Worm (Caenorhabditis elegans) whole organism, mixed stage, embryonic: ENCODE data around the gene nep-5.

Source experiments
- ceh-83 ChIP-seq: fragments of 200-800 bp; sonication (Bioruptor generic); optimal IDR thresholded peaks from 2 replicates; lab custom pipeline; 2018; ENCODE audit warnings: mild to moderate bottlenecking, missing genetic modification characterization, missing compliant biosample characterization
- cnd-1 ChIP-seq: fragments of 200-800 bp; sonication (Bioruptor generic); optimal IDR thresholded peaks from 2 replicates; lab custom pipeline; 2018; ENCODE audit warnings: mild to moderate bottlenecking, missing genetic modification characterization, missing compliant biosample characterization
- elt-3 ChIP-seq: fragments of 150-350 bp; optimal IDR thresholded peaks from 2 replicates; lab custom pipeline; 2014; ENCODE audit warnings: missing biosample characterization, missing genetic modification characterization
- lsy-2 ChIP-seq: fragments of 150-350 bp; optimal IDR thresholded peaks from 2 replicates; lab custom pipeline; 2014; ENCODE audit warnings: missing biosample characterization, missing genetic modification characterization
- nhr-237 ChIP-seq: fragments of 150-350 bp; optimal IDR thresholded peaks from 2 replicates; lab custom pipeline; 2014; ENCODE audit warnings: missing biosample characterization, missing genetic modification characterization
- nhr-28 ChIP-seq: fragments of 150-350 bp; optimal IDR thresholded peaks from 2 replicates; lab custom pipeline; 2014; ENCODE audit warnings: missing biosample characterization, missing genetic modification characterization
- pha-4 ChIP-seq: fragments of 150-350 bp; optimal IDR thresholded peaks from 2 replicates; lab custom pipeline; 2018; ENCODE audit warnings: missing biosample characterization, missing genetic modification reagents, missing genetic modification characterization
- snpc-4 ChIP-seq: fragments of 150-350 bp; optimal IDR thresholded peaks from 2 replicates; lab custom pipeline; 2014; ENCODE audit warnings: missing biosample characterization, missing genetic modification characterization
- sptf-1 ChIP-seq: sonication (generic microtip); optimal IDR thresholded peaks from 2 replicates; lab custom pipeline; 2017; ENCODE audit warnings: mild to moderate bottlenecking, missing genetic modification characterization, moderate library complexity, missing compliant biosample characterization
- unc-120 ChIP-seq: sonication (generic microtip); optimal IDR thresholded peaks from 2 replicates; lab custom pipeline; 2017; ENCODE audit warnings: missing genetic modification characterization, missing compliant biosample characterization; ENCODE audit not compliant: poor library complexity, severe bottlenecking
- unc-62 ChIP-seq: fragments of 150-350 bp; optimal IDR thresholded peaks from 2 replicates; lab custom pipeline; 2014; ENCODE audit warnings: missing biosample characterization, missing genetic modification reagents, missing genetic modification characterization
- ztf-11 ChIP-seq: fragments of 150-350 bp; optimal IDR thresholded peaks from 2 replicates; lab custom pipeline; 2014; ENCODE audit warnings: missing biosample characterization, missing genetic modification characterization

DNA sequence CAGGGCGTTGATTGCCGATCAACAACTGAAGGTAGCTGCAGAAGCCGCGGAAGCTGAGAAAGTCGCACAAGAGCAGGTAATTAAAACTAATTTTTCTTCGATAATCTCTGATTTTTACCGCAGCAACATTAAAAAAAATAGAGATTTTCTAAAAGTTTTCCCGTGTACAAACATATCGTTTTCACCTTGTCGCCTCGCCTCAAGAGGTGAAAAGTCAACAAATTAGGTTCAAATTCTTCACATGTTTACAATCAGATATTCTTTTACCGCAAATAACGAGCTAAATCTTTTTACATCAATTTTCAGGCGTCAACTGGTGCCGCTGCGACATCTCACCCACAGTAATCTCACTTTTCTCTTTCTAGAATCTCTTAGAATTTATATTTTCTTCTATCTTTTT is 13.0 kb upstream of the nep-5 start, which contains the start of gene ilcr-2:
- TF ChIP-seq ztf-11 (tag; lab: Kevin White, UChicago) (no peak), cnd-1 (tag; lab: Kevin White, UChicago) (no peak), lsy-2 (no peak), unc-120 (tag; lab: Kevin White, UChicago) (no peak), ceh-83 (no peak), elt-3 (no peak), unc-62 (GFP tag; lab: Kevin White, UChicago) (no peak), pha-4 (tag; lab: Kevin White, UChicago) (no peak), sptf-1 (tag; lab: Kevin White, UChicago) (no peak), nhr-237 (no peak), snpc-4 (tag; lab: Kevin White, UChicago) (no peak), nhr-28 (tag; lab: Kevin White, UChicago) (no peak)
